Worm (Caenorhabditis elegans) whole organism, early embryonic: ENCODE results near the gene tbx-32.
"Not testable (repeated sequence)": the region's sequence is repeated elsewhere in the genome, so short reads cannot be mapped to it uniquely, and the experiment has no call there.

Experiments used
- B0310.2 ChIP-seq: sonication (generic microtip); optimal IDR thresholded peaks from 2 replicates; lab custom pipeline; 2016; ENCODE audit warnings: mild to moderate bottlenecking, missing genetic modification characterization, missing compliant biosample characterization
- F13C5.2 ChIP-seq: sonication (generic microtip); optimal IDR thresholded peaks from 2 replicates; lab custom pipeline; 2017; ENCODE audit warnings: mild to moderate bottlenecking, missing genetic modification characterization, inconsistent platforms, missing compliant biosample characterization
- aly-1 ChIP-seq: sonication (generic microtip); optimal IDR thresholded peaks from 2 replicates; lab custom pipeline; 2016; ENCODE audit warnings: missing genetic modification characterization, missing compliant biosample characterization
- ama-1 ChIP-seq: fragments of 150-350 bp; optimal IDR thresholded peaks from 2 replicates; lab custom pipeline; 2014
- ceh-13 ChIP-seq: fragments of 200-800 bp; sonication (Bioruptor generic); optimal IDR thresholded peaks from 2 replicates; lab custom pipeline; 2018; ENCODE audit warnings: mild to moderate bottlenecking, missing genetic modification characterization, missing compliant biosample characterization
- ceh-36 ChIP-seq: sonication (generic microtip); optimal IDR thresholded peaks from 2 replicates; lab custom pipeline; 2016; ENCODE audit warnings: missing genetic modification characterization, inconsistent platforms, missing compliant biosample characterization
- ets-7 ChIP-seq: sonication (generic microtip); optimal IDR thresholded peaks from 2 replicates; lab custom pipeline; 2016; ENCODE audit warnings: missing genotype, missing genetic modification characterization, missing compliant biosample characterization
- flt-1 ChIP-seq: fragments of 200-800 bp; sonication (Bioruptor generic); IDR thresholded peaks from 2 replicates; pipeline ENCODE4 v1.3.6; 2022; ENCODE audit warnings: missing genetic modification characterization, missing compliant biosample characterization
- hmbx-1 ChIP-seq: sonication (generic microtip); optimal IDR thresholded peaks from 2 replicates; lab custom pipeline; 2016; ENCODE audit warnings: mild to moderate bottlenecking, missing genetic modification characterization, missing compliant biosample characterization
- hmg-4 ChIP-seq: fragments of 200-800 bp; sonication (Bioruptor generic); optimal IDR thresholded peaks from 2 replicates; lab custom pipeline; 2018; ENCODE audit warnings: mild to moderate bottlenecking, missing genetic modification characterization, missing compliant biosample characterization
- hnd-1 ChIP-seq: sonication (generic microtip); optimal IDR thresholded peaks from 2 replicates; lab custom pipeline; 2016; ENCODE audit warnings: missing genetic modification characterization, missing compliant biosample characterization
- pes-1 ChIP-seq: fragments of 200-800 bp; sonication (Bioruptor generic); IDR thresholded peaks from 2 replicates; pipeline ENCODE4 v1.3.6; 2022; ENCODE audit warnings: missing genetic modification reagents, missing genetic modification characterization, missing compliant biosample characterization
- scrt-1 ChIP-seq: fragments of 200-800 bp; sonication (Bioruptor generic); IDR thresholded peaks from 2 replicates; pipeline ENCODE4 v1.3.6; 2022; ENCODE audit warnings: missing genetic modification characterization, missing compliant biosample characterization
- sea-1 ChIP-seq: fragments of 200-800 bp; sonication (Bioruptor generic); conservative IDR thresholded peaks from 2 replicates; pipeline ENCODE4 v1.3.6; 2022; ENCODE audit warnings: missing genetic modification characterization, missing compliant biosample characterization
- tbx-11 ChIP-seq: fragments of 200-800 bp; sonication (Bioruptor generic); IDR thresholded peaks from 2 replicates; pipeline ENCODE4 v1.3.6; 2022; ENCODE audit warnings: missing genetic modification characterization, missing compliant biosample characterization
- tbx-37 ChIP-seq: fragments of 200-800 bp; sonication (Bioruptor generic); conservative IDR thresholded peaks from 2 replicates; pipeline ENCODE4 v1.3.6; 2022; ENCODE audit warnings: missing genetic modification reagents, missing genetic modification characterization, missing compliant biosample characterization
- tra-4 ChIP-seq: sonication (generic microtip); optimal IDR thresholded peaks from 2 replicates; lab custom pipeline; 2017; ENCODE audit warnings: missing genetic modification characterization, missing compliant biosample characterization

Gene tbx-32

DNA sequence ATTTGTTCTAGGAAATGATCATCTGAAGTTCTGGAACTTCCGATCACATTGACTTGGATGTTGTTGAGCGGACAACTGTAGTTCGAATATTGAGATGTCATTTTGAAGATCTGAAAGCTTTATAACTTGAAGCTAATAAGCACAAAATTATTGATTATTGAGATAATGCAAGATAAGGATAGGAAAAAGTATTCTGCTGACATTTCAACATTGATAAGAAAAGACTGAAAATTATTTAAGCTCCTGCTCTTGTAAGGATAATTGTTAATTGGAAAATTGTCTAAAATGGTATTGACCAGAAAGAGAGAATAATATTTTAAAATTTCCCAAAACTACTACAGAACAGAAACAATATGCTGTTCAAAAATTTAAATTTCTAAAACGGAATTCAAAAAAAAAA, 18.7 kb downstream of the tbx-32 start, which contains the start of gene tbx-31:
Gene tbx-31 (minus strand): TSS at position 101 of the 400 bp plus-strand sequence.
- TF ChIP-seq sea-1 = no peak
- TF ChIP-seq hmg-4 (GFP tag; lab: Kevin White, UChicago) = no peak
- TF ChIP-seq ama-1 (lab: Kevin White, UChicago) = no peak
- no peak for TF ChIP-seq hnd-1
- TF ChIP-seq scrt-1 (GFP tag; lab: Robert Waterston, UW) = no peak

DNA sequence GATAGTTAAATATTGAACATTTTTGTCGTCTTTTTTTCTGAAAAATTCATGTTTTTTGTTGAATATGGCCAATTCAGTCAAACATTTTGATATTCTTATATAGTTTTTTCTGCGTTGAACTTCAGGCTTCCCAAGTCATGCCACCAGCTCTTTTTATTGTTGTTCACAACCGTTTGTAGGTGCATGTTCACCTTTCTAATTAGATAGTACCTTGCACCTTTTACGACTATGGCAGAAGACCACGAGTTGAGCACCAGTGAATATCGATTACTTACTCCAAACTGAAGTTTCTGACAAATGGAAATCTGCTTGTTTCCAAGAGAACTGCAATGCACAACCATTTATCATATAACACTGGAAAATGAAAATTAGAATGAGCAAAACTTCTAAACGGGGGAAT, 20.6 kb downstream of the tbx-32 start:
- no peak for TF ChIP-seq B0310.2 (tag; lab: Kevin White, UChicago)
- no peak for TF ChIP-seq hmg-4 (GFP tag; lab: Kevin White, UChicago)

DNA sequence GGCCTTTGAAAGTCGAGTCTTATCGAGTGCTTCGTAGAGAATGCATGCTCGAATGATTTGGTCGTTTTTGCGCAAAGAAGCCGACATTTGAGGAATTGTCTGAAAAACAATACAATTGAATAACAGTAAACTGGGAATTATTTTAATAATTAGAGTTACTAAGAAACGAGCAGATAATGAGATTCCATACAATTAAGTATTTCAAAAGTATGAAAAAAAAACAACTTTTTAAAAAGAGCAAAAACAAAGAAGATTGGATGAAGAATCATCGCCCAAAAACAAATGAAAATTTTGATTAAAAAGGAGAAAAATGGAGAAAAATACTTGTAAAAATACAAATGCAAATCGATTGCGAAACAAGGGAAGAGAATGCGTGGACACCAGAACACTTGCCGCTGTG, 22.7 kb downstream of the tbx-32 start, which contains the start of gene fbxa-170:
Gene fbxa-170 (minus strand): TSS at position 101 of the 400 bp plus-strand sequence.
- TF ChIP-seq F13C5.2 (no peak), ama-1 (lab: Kevin White, UChicago) (no peak), hnd-1 (no peak), aly-1 (no peak), tbx-11 (no peak), hmg-4 (GFP tag; lab: Kevin White, UChicago) (no peak), flt-1 (GFP tag; lab: Robert Waterston, UW) (no peak), ets-7 (no peak), tra-4 (no peak), B0310.2 (tag; lab: Kevin White, UChicago) (no peak), hmbx-1 (tag; lab: Kevin White, UChicago) (no peak)

DNA sequence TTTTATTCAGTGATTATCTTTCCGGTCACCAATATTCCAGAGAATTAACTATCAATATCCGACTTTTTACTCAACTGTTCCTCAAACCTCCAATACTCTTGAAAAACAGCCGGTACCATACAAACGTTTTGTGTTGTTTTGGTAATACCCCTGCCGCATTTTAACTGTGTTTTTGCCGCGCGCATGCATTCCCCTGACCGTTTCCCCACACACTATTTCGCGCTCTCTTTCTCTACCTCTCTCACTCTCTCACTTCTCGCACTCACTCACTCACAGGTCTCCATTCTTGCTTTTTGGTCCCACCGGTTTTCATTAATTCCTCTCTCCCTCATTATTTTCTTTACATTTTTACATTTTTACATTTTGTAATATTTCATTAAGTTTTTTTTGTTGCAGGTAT, 27.3 kb downstream of the tbx-32 start, which contains the start of gene meg-4:
Gene meg-4 (plus strand): TSS at position 397 of the 400 bp plus-strand sequence.
- no peak for TF ChIP-seq tbx-37 (GFP tag; lab: Robert Waterston, UW)
- TF ChIP-seq flt-1 (GFP tag; lab: Robert Waterston, UW) = no peak

DNA sequence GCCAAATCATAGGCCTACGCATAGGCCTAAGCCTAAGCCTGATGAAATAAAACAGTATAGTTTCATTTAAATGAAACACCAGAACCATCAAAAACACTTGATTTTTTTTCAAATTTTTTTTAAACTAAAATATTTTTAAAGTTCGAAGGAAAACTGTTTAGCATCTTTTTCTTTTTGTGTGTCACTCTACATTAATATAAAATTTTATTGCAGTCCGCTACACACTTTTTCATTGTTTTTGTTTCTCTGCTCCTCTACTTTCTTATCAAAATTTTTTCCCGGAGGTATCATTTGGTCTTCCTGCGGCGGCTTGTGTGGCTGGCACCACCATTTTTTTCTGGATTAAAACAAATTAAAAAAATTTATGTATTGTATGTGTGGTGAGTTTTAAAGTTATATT, 31.8 kb downstream of the tbx-32 start, which contains the start of gene C36C9.11:
Gene C36C9.11 (plus strand): TSS at position 301 of the 400 bp plus-strand sequence.
- TF ChIP-seq tra-4; ceh-36; hmbx-1 (tag; lab: Kevin White, UChicago): not testable (repeated sequence)

DNA sequence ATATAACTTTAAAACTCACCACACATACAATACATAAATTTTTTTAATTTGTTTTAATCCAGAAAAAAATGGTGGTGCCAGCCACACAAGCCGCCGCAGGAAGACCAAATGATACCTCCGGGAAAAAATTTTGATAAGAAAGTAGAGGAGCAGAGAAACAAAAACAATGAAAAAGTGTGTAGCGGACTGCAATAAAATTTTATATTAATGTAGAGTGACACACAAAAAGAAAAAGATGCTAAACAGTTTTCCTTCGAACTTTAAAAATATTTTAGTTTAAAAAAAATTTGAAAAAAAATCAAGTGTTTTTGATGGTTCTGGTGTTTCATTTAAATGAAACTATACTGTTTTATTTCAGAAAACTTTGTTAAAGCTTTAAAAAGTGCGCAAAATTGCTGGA, 34.7 kb downstream of the tbx-32 start, which contains the start of gene C36C9.12:
Gene C36C9.12 (minus strand): TSS at position 101 of the 400 bp plus-strand sequence.
- TF ChIP-seq hmg-4 (GFP tag; lab: Kevin White, UChicago); sea-1; flt-1 (GFP tag; lab: Robert Waterston, UW): not testable (repeated sequence)

DNA sequence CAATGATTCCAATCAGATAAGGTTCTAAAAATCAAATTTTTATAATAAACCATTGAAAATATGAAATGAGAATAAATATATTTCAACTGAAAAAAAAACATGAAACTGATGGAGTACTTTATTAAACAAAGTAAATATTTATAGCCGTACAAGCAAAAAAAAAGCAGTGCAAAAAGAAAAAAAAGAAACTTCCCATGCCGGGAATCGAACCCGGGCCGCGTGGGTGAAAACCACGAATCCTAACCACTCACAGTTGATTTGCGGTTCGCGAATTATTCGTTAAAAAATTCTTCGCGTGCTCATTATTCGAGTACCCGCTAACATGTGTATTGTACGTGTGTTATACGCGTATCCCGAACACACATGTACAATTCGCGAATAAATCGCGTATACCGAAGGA, 35.6 kb downstream of the tbx-32 start, which contains the start of gene C36C9.6:
Gene C36C9.6 (minus strand): TSS at position 101 of the 400 bp plus-strand sequence.
- TF ChIP-seq ets-7; scrt-1 (GFP tag; lab: Robert Waterston, UW); ceh-13 (GFP tag; lab: Kevin White, UChicago): not testable (repeated sequence)

DNA sequence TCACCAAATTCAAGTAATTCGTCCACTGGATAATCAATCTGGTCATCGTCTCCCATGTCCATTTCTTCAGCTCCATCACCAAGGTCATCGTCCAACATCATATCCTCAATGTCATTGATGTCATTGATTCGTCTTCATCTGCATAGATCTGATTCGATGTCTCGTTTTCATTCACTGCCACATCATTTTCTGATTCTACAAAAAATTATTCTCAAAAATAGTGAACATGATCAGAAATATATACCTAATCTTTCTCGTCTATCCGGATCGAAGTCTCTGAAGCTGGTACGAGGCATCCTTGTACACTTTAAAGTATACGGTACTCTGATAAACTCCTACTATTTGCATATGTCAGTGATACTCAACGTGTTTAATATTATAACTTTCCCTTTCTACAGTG, 41.6 kb downstream of the tbx-32 start, which contains the start of gene C36C9.4:
Gene C36C9.4 (minus strand): TSS at position 101 of the 400 bp plus-strand sequence.
- not testable (repeated sequence) for TF ChIP-seq B0310.2 (tag; lab: Kevin White, UChicago); tbx-11; ceh-36

DNA sequence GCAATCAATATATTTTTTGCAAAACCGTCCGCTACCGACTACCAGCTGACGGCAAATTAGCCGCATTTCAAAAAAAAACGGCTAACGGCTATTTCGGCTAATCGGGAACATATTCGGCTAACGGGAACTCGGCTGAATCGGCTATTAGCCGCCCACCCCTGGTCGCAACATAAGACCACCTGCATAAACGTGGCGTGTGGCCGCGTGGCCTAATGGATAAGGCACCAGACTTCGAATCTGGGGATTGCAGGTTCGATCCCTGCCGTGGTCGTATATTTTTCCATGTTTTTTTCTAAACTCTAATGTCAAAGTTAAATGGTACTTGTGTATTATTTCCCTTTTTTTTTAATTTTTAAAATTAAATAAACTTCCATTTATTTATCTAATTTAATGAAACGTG, 43.2 kb downstream of the tbx-32 start:
- no peak for TF ChIP-seq ets-7
- TF ChIP-seq hnd-1 = no peak
- no peak for TF ChIP-seq hmg-4 (GFP tag; lab: Kevin White, UChicago)
- TF ChIP-seq scrt-1 (GFP tag; lab: Robert Waterston, UW) = no peak
- no peak for TF ChIP-seq tbx-11
- no peak for TF ChIP-seq aly-1
- no peak for TF ChIP-seq flt-1 (GFP tag; lab: Robert Waterston, UW)
- no peak for TF ChIP-seq F13C5.2
- TF ChIP-seq hmbx-1 (tag; lab: Kevin White, UChicago) = no peak
- no peak for TF ChIP-seq ama-1 (lab: Kevin White, UChicago)
- no peak for TF ChIP-seq B0310.2 (tag; lab: Kevin White, UChicago)
- no peak for TF ChIP-seq tbx-37 (GFP tag; lab: Robert Waterston, UW)
- TF ChIP-seq sea-1 = no peak
- TF ChIP-seq ceh-36 = no peak
- TF ChIP-seq ceh-13 (GFP tag; lab: Kevin White, UChicago) = no peak
- no peak for TF ChIP-seq tra-4
- no peak for TF ChIP-seq pes-1 (GFP tag; lab: Robert Waterston, UW)

DNA sequence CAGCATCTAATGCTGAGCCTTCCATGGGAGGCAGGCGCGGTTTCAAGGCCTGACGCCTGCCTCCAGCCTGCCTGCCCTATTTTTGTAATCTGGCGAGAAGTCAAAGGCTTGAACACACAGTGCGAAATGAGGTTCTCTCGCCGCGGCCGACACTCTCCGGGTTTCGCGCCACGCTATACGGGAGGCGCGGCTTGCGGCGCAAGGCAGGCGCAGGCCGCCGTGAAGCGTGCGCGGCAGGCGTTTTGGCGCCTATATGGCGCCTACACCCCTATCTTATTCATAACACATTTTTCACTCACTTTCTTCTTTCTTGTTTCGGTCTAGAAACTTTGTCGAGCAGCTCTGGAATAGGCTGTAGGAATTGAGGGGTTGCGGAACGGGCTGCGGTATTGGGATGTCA, 47.7 kb downstream of the tbx-32 start:
- TF ChIP-seq aly-1 (no peak), tbx-11 (no peak), tra-4 (no peak), ceh-13 (GFP tag; lab: Kevin White, UChicago) (no peak), scrt-1 (GFP tag; lab: Robert Waterston, UW) (no peak), tbx-37 (GFP tag; lab: Robert Waterston, UW) (no peak), F13C5.2 (no peak), ceh-36 (no peak), pes-1 (GFP tag; lab: Robert Waterston, UW) (no peak), ets-7 (no peak), hmg-4 (GFP tag; lab: Kevin White, UChicago) (no peak), hnd-1 (no peak), flt-1 (GFP tag; lab: Robert Waterston, UW) (no peak), ama-1 (lab: Kevin White, UChicago) (no peak), sea-1 (no peak), hmbx-1 (tag; lab: Kevin White, UChicago) (no peak), B0310.2 (tag; lab: Kevin White, UChicago) (no peak)
